Worm (Caenorhabditis elegans): Measurements from ENCODE around the gene acs-4.

DNA sequence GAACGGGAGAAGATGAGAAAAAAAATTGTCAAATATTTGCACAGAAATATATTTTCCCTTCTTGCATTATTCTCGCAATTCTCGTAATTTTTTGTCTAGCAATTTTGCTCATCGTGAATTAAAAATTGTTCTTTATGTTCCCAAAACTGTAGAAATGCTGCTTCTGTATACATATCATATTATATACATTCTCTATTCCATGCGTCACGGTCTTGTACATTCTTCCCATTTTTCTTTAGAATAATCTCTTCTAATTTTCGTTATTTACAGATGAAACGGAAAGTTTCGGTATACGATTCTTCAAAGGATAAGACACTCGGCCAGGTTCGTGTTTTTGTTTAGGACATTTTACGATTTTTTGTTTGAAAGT is at the start of gene acs-4:
- TF ChIP-seq ztf-11 (tag; optimal IDR thresholded peaks at IDR 0.05) (no peak), nhr-28 (tag; optimal IDR thresholded peaks at IDR 0.05) (no peak), skn-1 (tag; optimal IDR thresholded peaks at IDR 0.05) (no peak), dpl-1 (GFP tag; optimal IDR thresholded peaks at IDR 0.05) (no peak), unc-62 (GFP tag; optimal IDR thresholded peaks at IDR 0.05) (no peak), lin-39 (tag; optimal IDR thresholded peaks at IDR 0.05) (no peak)
